Worm (Caenorhabditis elegans) whole organism, early embryonic: ENCODE results near the gene cap-2.

Source experiments
- B0310.2 ChIP-seq: sonication (generic microtip); optimal IDR thresholded peaks from 2 replicates; lab custom pipeline; 2016; ENCODE audit warnings: mild to moderate bottlenecking, missing genetic modification characterization, missing compliant biosample characterization
- ama-1 ChIP-seq: fragments of 150-350 bp; optimal IDR thresholded peaks from 2 replicates; lab custom pipeline; 2014
- ceh-13 ChIP-seq: fragments of 200-800 bp; sonication (Bioruptor generic); optimal IDR thresholded peaks from 2 replicates; lab custom pipeline; 2018; ENCODE audit warnings: mild to moderate bottlenecking, missing genetic modification characterization, missing compliant biosample characterization
- flt-1 ChIP-seq: fragments of 200-800 bp; sonication (Bioruptor generic); IDR thresholded peaks from 2 replicates; pipeline ENCODE4 v1.3.6; 2022; ENCODE audit warnings: missing genetic modification characterization, missing compliant biosample characterization
- hmbx-1 ChIP-seq: sonication (generic microtip); optimal IDR thresholded peaks from 2 replicates; lab custom pipeline; 2016; ENCODE audit warnings: mild to moderate bottlenecking, missing genetic modification characterization, missing compliant biosample characterization
- hmg-4 ChIP-seq: fragments of 200-800 bp; sonication (Bioruptor generic); optimal IDR thresholded peaks from 2 replicates; lab custom pipeline; 2018; ENCODE audit warnings: mild to moderate bottlenecking, missing genetic modification characterization, missing compliant biosample characterization
- scrt-1 ChIP-seq: fragments of 200-800 bp; sonication (Bioruptor generic); IDR thresholded peaks from 2 replicates; pipeline ENCODE4 v1.3.6; 2022; ENCODE audit warnings: missing genetic modification characterization, missing compliant biosample characterization
- sea-1 ChIP-seq: fragments of 200-800 bp; sonication (Bioruptor generic); conservative IDR thresholded peaks from 2 replicates; pipeline ENCODE4 v1.3.6; 2022; ENCODE audit warnings: missing genetic modification characterization, missing compliant biosample characterization
- tbx-37 ChIP-seq: fragments of 200-800 bp; sonication (Bioruptor generic); conservative IDR thresholded peaks from 2 replicates; pipeline ENCODE4 v1.3.6; 2022; ENCODE audit warnings: missing genetic modification reagents, missing genetic modification characterization, missing compliant biosample characterization

DNA sequence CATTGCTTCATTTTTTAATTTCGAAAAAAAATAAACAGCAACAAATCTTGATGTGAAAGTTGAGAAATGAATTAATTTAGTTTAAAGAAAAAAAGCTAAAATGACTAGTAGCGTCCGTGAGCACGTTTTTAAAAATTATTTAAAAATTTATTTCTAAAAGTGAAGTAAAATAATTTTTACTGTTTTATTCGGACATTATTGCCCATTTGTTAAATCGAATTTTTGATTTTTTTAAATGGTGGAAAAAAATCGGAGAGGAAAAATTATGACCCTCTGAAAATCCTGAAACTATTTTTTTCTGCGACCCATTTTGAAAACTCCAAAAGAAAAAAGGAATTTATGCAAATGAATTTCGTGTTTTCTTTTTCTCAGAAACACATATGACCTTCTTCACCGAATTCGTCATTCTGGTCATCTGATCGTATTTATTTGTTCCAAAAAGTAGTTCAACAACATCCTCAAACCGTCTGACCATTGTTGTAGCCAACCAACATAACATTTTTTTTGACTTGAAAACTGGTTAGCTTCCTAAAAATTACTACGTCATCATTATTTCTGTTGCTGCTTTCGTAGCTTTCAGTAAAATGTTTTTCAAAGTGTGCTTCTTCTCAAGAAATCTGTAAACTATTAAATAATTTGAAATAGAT is 17.0 kb downstream of the cap-2 start, which contains the start of gene F44F4.3:
- TF ChIP-seq tbx-37 (GFP tag; lab: Robert Waterston, UW) (no peak), ama-1 (lab: Kevin White, UChicago) (no peak), ceh-13 (GFP tag; lab: Kevin White, UChicago) (no peak), sea-1 (GFP tag; lab: Robert Waterston, UW) (no peak), B0310.2 (tag; lab: Kevin White, UChicago) (no peak), scrt-1 (GFP tag; lab: Robert Waterston, UW) (no peak), hmbx-1 (tag; lab: Kevin White, UChicago) (no peak), flt-1 (GFP tag; lab: Robert Waterston, UW) (no peak), hmg-4 (no peak)
